Worm (Caenorhabditis elegans): ENCODE results near the gene gei-3.

The gei-3 gene

ce11 chrX:12853079-12853478, 39.6 kb upstream of the gei-3 start:
- no peak for TF ChIP-seq mdl-1 (tag; optimal IDR thresholded peaks at IDR 0.05)
- no peak for TF ChIP-seq isw-1 (GFP tag; IDR thresholded peaks at IDR 0.05)
- no peak for TF ChIP-seq lin-15B (tag; optimal IDR thresholded peaks at IDR 0.05)
- no peak for TF ChIP-seq jun-1 (tag; optimal IDR thresholded peaks at IDR 0.05)
- TF ChIP-seq ceh-63 (GFP tag; optimal IDR thresholded peaks at IDR 0.05) = no peak
- no peak for TF ChIP-seq swsn-7 (tag; optimal IDR thresholded peaks at IDR 0.05)
- no peak for TF ChIP-seq lin-35 (GFP tag; optimal IDR thresholded peaks at IDR 0.05)
- peak; percentile 19 for TF ChIP-seq nhr-71 (tag; optimal IDR thresholded peaks at IDR 0.05)
- no peak for TF ChIP-seq nhr-76 (tag; optimal IDR thresholded peaks at IDR 0.05)
- TF ChIP-seq nhr-85 (tag) = peak; percentile 61
- no peak for TF ChIP-seq nhr-84 (tag; optimal IDR thresholded peaks at IDR 0.05)
- TF ChIP-seq ztf-4 (tag; optimal IDR thresholded peaks at IDR 0.05) = no peak
- TF ChIP-seq dpl-1 (GFP tag; optimal IDR thresholded peaks at IDR 0.05) = no peak
- TF ChIP-seq nhr-28 (tag; optimal IDR thresholded peaks at IDR 0.05) = no peak
- TF ChIP-seq lir-3 (tag; optimal IDR thresholded peaks at IDR 0.05; ENCODE audit: poor library complexity) = no peak
- no peak for TF ChIP-seq efl-1 (optimal IDR thresholded peaks at IDR 0.05)
- TF ChIP-seq efl-1 (GFP tag; optimal IDR thresholded peaks at IDR 0.05 in 1 of 2) = no peak
- TF ChIP-seq hlh-17 (GFP tag; optimal IDR thresholded peaks at IDR 0.05; ENCODE audit: borderline replicate concordance) = no peak
- no peak for TF ChIP-seq ceh-90 (tag; optimal IDR thresholded peaks at IDR 0.05)
- TF ChIP-seq lsy-2 (tag; optimal IDR thresholded peaks at IDR 0.05) = no peak
- no peak for TF ChIP-seq efl-3 (GFP tag; optimal IDR thresholded peaks at IDR 0.05)
- TF ChIP-seq pag-3 (tag; optimal IDR thresholded peaks at IDR 0.05; ENCODE audit: borderline replicate concordance, insufficient read depth) = no peak
- no peak for TF ChIP-seq nhr-12 (tag; optimal IDR thresholded peaks at IDR 0.05)
- no peak for TF ChIP-seq egl-27 (tag; optimal IDR thresholded peaks at IDR 0.05)
- peak; percentile 49 for TF ChIP-seq elt-2 (tag; optimal IDR thresholded peaks at IDR 0.05)
- TF ChIP-seq tbx-2 (tag; optimal IDR thresholded peaks at IDR 0.05) = no peak
- TF ChIP-seq lin-14 (GFP tag; optimal IDR thresholded peaks at IDR 0.05) = peak; percentile 47
- no peak for TF ChIP-seq hpl-2 (GFP tag; optimal IDR thresholded peaks at IDR 0.05)
- no peak for TF ChIP-seq C34B4.2 (tag; optimal IDR thresholded peaks at IDR 0.05)
- no peak for TF ChIP-seq C04F5.9 (tag; optimal IDR thresholded peaks at IDR 0.05)
- no peak for TF ChIP-seq Y116A8C.19 (tag; optimal IDR thresholded peaks at IDR 0.05; ENCODE audit: borderline replicate concordance)
- TF ChIP-seq rnt-1 (tag; optimal IDR thresholded peaks at IDR 0.05) = peak; percentile 14
- no peak for TF ChIP-seq lin-13 (GFP tag; optimal IDR thresholded peaks at IDR 0.05)

- TF ChIP-seq dpl-1 (GFP tag; optimal IDR thresholded peaks at IDR 0.05) = peak in 1 of 3 experiments; percentile 35
- TF ChIP-seq lin-35 (GFP tag; optimal IDR thresholded peaks at IDR 0.05) = peak in 1 of 2 experiments; percentile 12
- no peak for TF ChIP-seq efl-1 (optimal IDR thresholded peaks at IDR 0.05)
- peak in 1 of 2 experiments; percentile 82 for TF ChIP-seq efl-1 (GFP tag; optimal IDR thresholded peaks at IDR 0.05 in 1 of 2)
- TF ChIP-seq efl-3 (GFP tag; optimal IDR thresholded peaks at IDR 0.05) = no peak
- TF ChIP-seq sptf-1 (tag; optimal IDR thresholded peaks at IDR 0.05) = no peak
Measured at ce11 chrX:12852575-12852974, 39.1 kb upstream of the gei-3 start, which contains the start of gene chd-3. Gene chd-3 (minus strand): TSS chrX:12852601.

- TF ChIP-seq fkh-4 (tag; optimal IDR thresholded peaks at IDR 0.05; ENCODE audit: borderline replicate concordance) (no peak), efl-1 (optimal IDR thresholded peaks at IDR 0.05) (no peak), efl-1 (GFP tag; optimal IDR thresholded peaks at IDR 0.05 in 1 of 2) (peak in 1 of 2 experiments; percentile 38), pqm-1 (tag; optimal IDR thresholded peaks at IDR 0.05) (no peak)
Measured at ce11 chrX:12846043-12846442, 32.6 kb upstream of the gei-3 start, which contains the start of gene C52G5.3. Gene C52G5.3 (minus strand): TSS chrX:12846143.

- TF ChIP-seq nhr-28 (tag; optimal IDR thresholded peaks at IDR 0.05) (no peak), nhr-12 (tag; optimal IDR thresholded peaks at IDR 0.05) (no peak), blmp-1 (tag; optimal IDR thresholded peaks at IDR 0.05) (peak; percentile 67), rnt-1 (tag; optimal IDR thresholded peaks at IDR 0.05) (no peak), lin-14 (GFP tag; optimal IDR thresholded peaks at IDR 0.05) (peak; percentile 5), sptf-1 (tag; optimal IDR thresholded peaks at IDR 0.05) (no peak), nhr-85 (tag) (peak; percentile 78)
Measured at ce11 chrX:12844170-12844569, 30.7 kb upstream of the gei-3 start.
